Fruit fly (Drosophila melanogaster) S2 (cell line): ENCODE data around the gene MBD-R2.

Experiments used
- CG8478 ChIP-seq: fragments of >200 bp; optimal IDR thresholded peaks from 2 replicates; lab custom pipeline; 2018
- CTCF ChIP-seq, 2 experiments: fragments of >200 bp; optimal IDR thresholded peaks; 2 replicates each; lab custom pipeline; 2018

- no peak for TF ChIP-seq CTCF (optimal IDR thresholded peaks at IDR 0.05; lab: Kevin White, UChicago)
- TF ChIP-seq CG8478 = no peak
Measured at dm6 chr3R:12364580-12364979, 8.5 kb upstream of the MBD-R2 start, which contains the start of gene Tim17a1.
